Fruit fly (Drosophila melanogaster): ENCODE results near the gene CG13738.

Gene CG13738

dm6 chr3L:13952484-13953048 is 20.7 kb downstream of the CG13738 start:
- TF ChIP-seq vri (GFP tag; optimal IDR thresholded peaks at IDR 0.05) = peak; percentile 96
- peak; percentile 80 for TF ChIP-seq Eip93F (GFP tag; optimal IDR thresholded peaks at IDR 0.05)
- peak; percentile 8 for TF ChIP-seq esn (GFP tag; optimal IDR thresholded peaks at IDR 0.05)
- TF ChIP-seq Hr39 (GFP tag; optimal IDR thresholded peaks at IDR 0.05) = no peak
- TF ChIP-seq CG16779 (tag; optimal IDR thresholded peaks at IDR 0.05) = no peak
- no peak for TF ChIP-seq dsx (GFP tag; optimal IDR thresholded peaks at IDR 0.05; ENCODE audit: poor library complexity, severe bottlenecking)
- TF ChIP-seq Eip78C (GFP tag) = peak; percentile 38

- TF ChIP-seq Blimp-1 (GFP tag; optimal IDR thresholded peaks at IDR 0.05) (no peak), CG3919 (GFP tag; optimal IDR thresholded peaks at IDR 0.05) (no peak), cyc (GFP tag; optimal IDR thresholded peaks at IDR 0.05) (no peak), fkh (GFP tag; optimal IDR thresholded peaks at IDR 0.05) (peak; percentile 7), topi (GFP tag; optimal IDR thresholded peaks at IDR 0.05) (no peak), CG6276 (GFP tag; optimal IDR thresholded peaks at IDR 0.05) (no peak), CG9139 (GFP tag; optimal IDR thresholded peaks at IDR 0.05) (no peak), CG16779 (tag; optimal IDR thresholded peaks at IDR 0.05) (no peak), Ets96B (tag; optimal IDR thresholded peaks at IDR 0.05) (no peak), CG32006 (GFP tag; optimal IDR thresholded peaks at IDR 0.05) (no peak), vri (GFP tag; optimal IDR thresholded peaks at IDR 0.05) (peak; percentile 59)
Measured at dm6 chr3L:13951564-13951963, 21.7 kb downstream of the CG13738 start.

- TF ChIP-seq CG11902 (GFP tag; optimal IDR thresholded peaks at IDR 0.05) = no peak
- TF ChIP-seq acj6 (GFP tag; optimal IDR thresholded peaks at IDR 0.05) = peak; percentile 27
- TF ChIP-seq Eip93F (GFP tag; optimal IDR thresholded peaks at IDR 0.05) = no peak
- TF ChIP-seq dsx (GFP tag; optimal IDR thresholded peaks at IDR 0.05; ENCODE audit: poor library complexity, severe bottlenecking) = no peak
- no peak for TF ChIP-seq fd59A (GFP tag; optimal IDR thresholded peaks at IDR 0.05)
- peak; percentile 45 for TF ChIP-seq esn (GFP tag; optimal IDR thresholded peaks at IDR 0.05)
- peak; percentile 29 for TF ChIP-seq Hr4 (GFP tag; optimal IDR thresholded peaks at IDR 0.05)
- TF ChIP-seq CG6163 (GFP tag; IDR thresholded peaks at IDR 0.05) = peak; percentile 69
- TF ChIP-seq fd85E (GFP tag; optimal IDR thresholded peaks at IDR 0.05) = no peak
- no peak for TF ChIP-seq cyc (GFP tag; optimal IDR thresholded peaks at IDR 0.05)
- TF ChIP-seq CG4318 (GFP tag; optimal IDR thresholded peaks at IDR 0.05) = no peak
- TF ChIP-seq Ets21C (GFP tag; optimal IDR thresholded peaks at IDR 0.05) = no peak
- no peak for TF ChIP-seq CG10631 (GFP tag; optimal IDR thresholded peaks at IDR 0.05)
- TF ChIP-seq topi (GFP tag; optimal IDR thresholded peaks at IDR 0.05) = peak; percentile 2
- peak; percentile 35 for TF ChIP-seq pdm3 (GFP tag; optimal IDR thresholded peaks at IDR 0.05)
- TF ChIP-seq salr (GFP tag; optimal IDR thresholded peaks at IDR 0.05) = no peak
- peak; percentile 34 for TF ChIP-seq CG32006 (GFP tag; optimal IDR thresholded peaks at IDR 0.05)
- peak; percentile 26 for TF ChIP-seq Eip75B (GFP tag; optimal IDR thresholded peaks at IDR 0.05)
- TF ChIP-seq CG11762 (GFP tag; optimal IDR thresholded peaks at IDR 0.05; ENCODE audit: insufficient read depth) = no peak
- peak; percentile 81 for TF ChIP-seq CG8119 (GFP tag; IDR thresholded peaks at IDR 0.05)
- TF ChIP-seq CG16779 (tag; optimal IDR thresholded peaks at IDR 0.05) = no peak
- no peak for TF ChIP-seq Lpt (GFP tag; optimal IDR thresholded peaks at IDR 0.05)
- TF ChIP-seq vri (GFP tag; optimal IDR thresholded peaks at IDR 0.05) = peak; percentile 14
- no peak for TF ChIP-seq OdsH (GFP tag; optimal IDR thresholded peaks at IDR 0.05)
- no peak for TF ChIP-seq Met (GFP tag; optimal IDR thresholded peaks at IDR 0.05)
- peak; percentile 31 for TF ChIP-seq Sox102F (GFP tag; optimal IDR thresholded peaks at IDR 0.05)
- TF ChIP-seq eg (GFP tag; IDR thresholded peaks at IDR 0.05) = no peak; the same call in none of the 3 replicates
- TF ChIP-seq CG8632 (GFP tag; optimal IDR thresholded peaks at IDR 0.05) = peak; percentile 51
- peak; percentile 49 for TF ChIP-seq CG3919 (GFP tag; optimal IDR thresholded peaks at IDR 0.05)
- TF ChIP-seq Sox14 (GFP tag; optimal IDR thresholded peaks at IDR 0.05) = peak; percentile 46
- no peak for TF ChIP-seq spab (GFP tag; optimal IDR thresholded peaks at IDR 0.05)
- TF ChIP-seq svp (GFP tag) = no peak
- peak; percentile 44 for TF ChIP-seq CG6792 (GFP tag; optimal IDR thresholded peaks at IDR 0.05)
- peak; percentile 42 for TF ChIP-seq lz (GFP tag; optimal IDR thresholded peaks at IDR 0.05)
- peak; percentile 28 for TF ChIP-seq fkh (GFP tag; optimal IDR thresholded peaks at IDR 0.05)
- TF ChIP-seq CG15336 (GFP tag; IDR thresholded peaks at IDR 0.05) = peak; percentile 87
- TF ChIP-seq CG31627 (GFP tag; optimal IDR thresholded peaks at IDR 0.05) = peak; percentile 38
- TF ChIP-seq CG3032 (tag; optimal IDR thresholded peaks at IDR 0.05) = no peak
- TF ChIP-seq CG6276 (GFP tag; optimal IDR thresholded peaks at IDR 0.05) = peak; percentile 73
- TF ChIP-seq Hr39 (GFP tag; optimal IDR thresholded peaks at IDR 0.05) = peak; percentile 29
- TF ChIP-seq Hr38 (GFP tag; optimal IDR thresholded peaks at IDR 0.05) = no peak
Measured at dm6 chr3L:13949440-13950066, 23.7 kb downstream of the CG13738 start.

Measured in whole organism, prepupa.